Worm (Caenorhabditis elegans) whole organism, L1 larva: Measurements from ENCODE around the gene F08C6.5.

ENCODE experiments used
- F16B12.6 ChIP-seq: fragments of 150-350 bp; optimal IDR thresholded peaks from 2 replicates; lab custom pipeline; 2014; ENCODE audit warnings: missing biosample characterization, missing genetic modification characterization
- blmp-1 ChIP-seq: fragments of 150-350 bp; optimal IDR thresholded peaks from 2 replicates; lab custom pipeline; 2014; ENCODE audit warnings: missing biosample characterization, missing genetic modification characterization
- dpl-1 ChIP-seq, 3 experiments: fragments of 150-350 bp in 2 of 3; sonication (generic microtip) in 1 of 3; optimal IDR thresholded peaks; 2 replicates each; lab custom pipeline; 2014 to 2017; ENCODE audit warnings: missing biosample characterization in 3 of 3, missing genetic modification characterization in 3 of 3, missing genetic modification reagents in 3 of 3
- efl-1 ChIP-seq, 4 experiments: fragments of 150-350 bp; optimal IDR thresholded peaks in 3 of 4; peaks in 1 of 4; 1 replicate in 1 of 4; 2 replicates in 3 of 4; lab custom pipeline; 2014; ENCODE audit warnings: missing biosample characterization in 2 of 4, missing genetic modification characterization in 2 of 4, missing genetic modification reagents in 2 of 4
- efl-3 ChIP-seq: fragments of 200-800 bp; sonication (Bioruptor generic); optimal IDR thresholded peaks from 2 replicates; lab custom pipeline; 2018; ENCODE audit warnings: mild to moderate bottlenecking, missing genetic modification characterization, missing compliant biosample characterization
- elt-2 ChIP-seq: sonication (generic microtip); optimal IDR thresholded peaks from 2 replicates; lab custom pipeline; 2016; ENCODE audit warnings: missing genetic modification characterization, mild to moderate bottlenecking, inconsistent platforms, missing compliant biosample characterization, missing genetic modification reagents
- elt-3 ChIP-seq, 6 experiments: fragments of 150-350 bp in 1 of 6; sonication (generic microtip); optimal IDR thresholded peaks; 2 replicates each; lab custom pipeline; 2017 to 2018; ENCODE audit warnings: missing biosample characterization in 6 of 6, missing genetic modification characterization in 6 of 6, inconsistent platforms in 1 of 6
- fkh-4 ChIP-seq: sonication (generic microtip); optimal IDR thresholded peaks from 2 replicates; lab custom pipeline; 2016; ENCODE audit warnings: missing compliant biosample characterization, missing genetic modification characterization, borderline replicate concordance
- grh-1 ChIP-seq: fragments of 200-800 bp; sonication (Bioruptor generic); IDR thresholded peaks from 2 replicates; pipeline ENCODE4 v1.3.6; 2022; ENCODE audit warnings: missing genetic modification reagents, missing genetic modification characterization, missing compliant biosample characterization
- isw-1 ChIP-seq: fragments of 200-800 bp; sonication (Bioruptor generic); IDR thresholded peaks from 2 replicates; pipeline ENCODE4 v1.3.6; 2022; ENCODE audit warnings: missing genetic modification characterization, missing compliant biosample characterization
- jun-1 ChIP-seq: fragments of 150-350 bp; optimal IDR thresholded peaks from 2 replicates; lab custom pipeline; 2014; ENCODE audit warnings: missing biosample characterization, missing genetic modification reagents, missing genetic modification characterization
- lin-13 ChIP-seq: fragments of 150-350 bp; optimal IDR thresholded peaks from 2 replicates; lab custom pipeline; 2014; ENCODE audit warnings: missing biosample characterization, missing genetic modification reagents, missing genetic modification characterization
- lin-14 ChIP-seq: fragments of 200-800 bp; sonication (Bioruptor generic); optimal IDR thresholded peaks from 2 replicates; lab custom pipeline; 2018; ENCODE audit warnings: mild to moderate bottlenecking, missing genetic modification characterization, moderate library complexity, missing compliant biosample characterization
- lin-15B ChIP-seq: fragments of 150-350 bp; sonication (generic microtip); optimal IDR thresholded peaks from 3 replicates; lab custom pipeline; 2014; ENCODE audit warnings: missing biosample characterization, missing genetic modification characterization
- lin-35 ChIP-seq, 2 experiments: fragments of 150-350 bp; optimal IDR thresholded peaks; 2 replicates each; lab custom pipeline; 2014; ENCODE audit warnings: missing biosample characterization in 2 of 2, missing genetic modification characterization in 2 of 2, missing genetic modification reagents in 2 of 2
- lin-39 ChIP-seq: fragments of 150-350 bp; optimal IDR thresholded peaks from 2 replicates; lab custom pipeline; 2014; ENCODE audit warnings: missing biosample characterization, missing genetic modification reagents, missing genetic modification characterization
- mdl-1 ChIP-seq, 2 experiments: fragments of 150-350 bp; optimal IDR thresholded peaks; 2 replicates each; lab custom pipeline; 2014 to 2017; ENCODE audit warnings: missing biosample characterization in 2 of 2, missing genetic modification characterization in 2 of 2, inconsistent platforms in 1 of 2
- mef-2 ChIP-seq: fragments of 150-350 bp; optimal IDR thresholded peaks from 2 replicates; lab custom pipeline; 2014; ENCODE audit warnings: missing biosample characterization, missing genetic modification characterization
- mep-1 ChIP-seq: fragments of 150-350 bp; optimal IDR thresholded peaks from 2 replicates; lab custom pipeline; 2014; ENCODE audit warnings: missing biosample characterization, missing genetic modification characterization
- nhr-20 ChIP-seq: sonication (generic microtip); optimal IDR thresholded peaks from 2 replicates; lab custom pipeline; 2016; ENCODE audit warnings: mild to moderate bottlenecking, missing genetic modification characterization, missing compliant biosample characterization
- nhr-28 ChIP-seq: fragments of 150-350 bp; optimal IDR thresholded peaks from 2 replicates; lab custom pipeline; 2014; ENCODE audit warnings: missing biosample characterization, missing genetic modification characterization
- nhr-47 ChIP-seq: sonication (generic microtip); optimal IDR thresholded peaks from 2 replicates; lab custom pipeline; 2016; ENCODE audit warnings: mild to moderate bottlenecking, missing genetic modification characterization, moderate library complexity, missing compliant biosample characterization
- nhr-71 ChIP-seq: sonication (generic microtip); optimal IDR thresholded peaks from 2 replicates; lab custom pipeline; 2016; ENCODE audit warnings: mild to moderate bottlenecking, missing genetic modification characterization, moderate library complexity, missing compliant biosample characterization
- nhr-76 ChIP-seq: sonication (generic microtip); optimal IDR thresholded peaks from 2 replicates; lab custom pipeline; 2017; ENCODE audit warnings: missing biosample characterization, missing genetic modification characterization
- nhr-85 ChIP-seq: sonication (generic microtip); peaks from one replicate; lab custom pipeline; 2016; ENCODE audit warnings: missing genetic modification characterization, inconsistent platforms, missing compliant biosample characterization
- nhr-90 ChIP-seq: sonication (generic microtip); optimal IDR thresholded peaks from 2 replicates; lab custom pipeline; 2016; ENCODE audit warnings: mild to moderate bottlenecking, missing genetic modification characterization, missing compliant biosample characterization; ENCODE audit not compliant: poor library complexity
- pag-3 ChIP-seq: sonication (generic microtip); optimal IDR thresholded peaks from 2 replicates; lab custom pipeline; 2017; ENCODE audit warnings: missing genetic modification characterization, mild to moderate bottlenecking, missing compliant biosample characterization, antibody characterized with exemption, borderline replicate concordance; ENCODE audit not compliant: insufficient read depth
- pax-3 ChIP-seq: fragments of 200-800 bp; sonication (Bioruptor generic); optimal IDR thresholded peaks from 2 replicates; lab custom pipeline; 2018; ENCODE audit warnings: mild to moderate bottlenecking, missing genetic modification characterization, moderate library complexity, missing compliant biosample characterization
- pqm-1 ChIP-seq: sonication (generic microtip); optimal IDR thresholded peaks from 3 replicates; lab custom pipeline; 2017; ENCODE audit warnings: missing biosample characterization, missing genetic modification characterization
- swsn-7 ChIP-seq: sonication (generic microtip); optimal IDR thresholded peaks from 2 replicates; lab custom pipeline; 2016; ENCODE audit warnings: missing genetic modification characterization, missing compliant biosample characterization
- unc-130 ChIP-seq: fragments of 150-350 bp; optimal IDR thresholded peaks from 2 replicates; lab custom pipeline; 2017; ENCODE audit warnings: missing biosample characterization, missing genetic modification characterization, inconsistent platforms
- vab-15 ChIP-seq: sonication (generic microtip); optimal IDR thresholded peaks from 2 replicates; lab custom pipeline; 2017; ENCODE audit warnings: missing genotype, mild to moderate bottlenecking, missing genetic modification characterization, missing compliant biosample characterization
- zag-1 ChIP-seq: fragments of 150-350 bp; optimal IDR thresholded peaks from 2 replicates; lab custom pipeline; 2014; ENCODE audit warnings: missing biosample characterization, missing genetic modification characterization
- zip-4 ChIP-seq: fragments of 200-800 bp; sonication (Bioruptor generic); optimal IDR thresholded peaks from 2 replicates; lab custom pipeline; 2018; ENCODE audit warnings: mild to moderate bottlenecking, missing genetic modification characterization, moderate library complexity, missing compliant biosample characterization
- ztf-11 ChIP-seq, 2 experiments: sonication (generic microtip); optimal IDR thresholded peaks; 2 replicates each; lab custom pipeline; 2016 to 2017; ENCODE audit warnings: missing genetic modification characterization in 2 of 2, missing biosample characterization in 1 of 2, missing compliant biosample characterization in 1 of 2
- ztf-4 ChIP-seq: fragments of 150-350 bp; optimal IDR thresholded peaks from 2 replicates; lab custom pipeline; 2014; ENCODE audit warnings: missing biosample characterization, missing genetic modification characterization

The F08C6.5 gene

ce11 chrX:7596029-7596428, 36.8 kb downstream of the F08C6.5 start:
- TF ChIP-seq pqm-1 (tag; lab: Kevin White, UChicago), result no peak
- TF ChIP-seq jun-1, result no peak
- peak in 1 of 2 experiments; percentile 40 for TF ChIP-seq lin-35 (GFP tag; optimal IDR thresholded peaks at IDR 0.05; lab: Kevin White, UChicago)
- peak; percentile 51 for TF ChIP-seq nhr-90 (tag; lab: Kevin White, UChicago)
- peak; percentile 47 for TF ChIP-seq nhr-71 (tag; lab: Kevin White, UChicago)
- TF ChIP-seq nhr-85 (tag; lab: Kevin White, UChicago), result peak; percentile 82
- no peak for TF ChIP-seq ztf-11 (tag; optimal IDR thresholded peaks at IDR 0.05; lab: Kevin White, UChicago)
- TF ChIP-seq efl-1 (optimal IDR thresholded peaks at IDR 0.05; lab: Kevin White, UChicago), result no peak
- TF ChIP-seq efl-1 (GFP tag; optimal IDR thresholded peaks at IDR 0.05 in 1 of 2; lab: Kevin White, UChicago), result no peak
- TF ChIP-seq elt-3 (tag; optimal IDR thresholded peaks at IDR 0.05; lab: Kevin White, UChicago), result peak in 2 of 6 experiments; percentile 29 to 68
- no peak for TF ChIP-seq pax-3 (tag; lab: Kevin White, UChicago)
- TF ChIP-seq nhr-20 (tag; lab: Kevin White, UChicago), result peak; percentile 29
- TF ChIP-seq blmp-1, result peak; percentile 88
- peak; percentile 49 for TF ChIP-seq lin-14 (GFP tag; lab: Kevin White, UChicago)
- TF ChIP-seq elt-2, result peak; percentile 24
- TF ChIP-seq mdl-1 (tag; optimal IDR thresholded peaks at IDR 0.05; lab: Kevin White, UChicago), result no peak

DNA sequence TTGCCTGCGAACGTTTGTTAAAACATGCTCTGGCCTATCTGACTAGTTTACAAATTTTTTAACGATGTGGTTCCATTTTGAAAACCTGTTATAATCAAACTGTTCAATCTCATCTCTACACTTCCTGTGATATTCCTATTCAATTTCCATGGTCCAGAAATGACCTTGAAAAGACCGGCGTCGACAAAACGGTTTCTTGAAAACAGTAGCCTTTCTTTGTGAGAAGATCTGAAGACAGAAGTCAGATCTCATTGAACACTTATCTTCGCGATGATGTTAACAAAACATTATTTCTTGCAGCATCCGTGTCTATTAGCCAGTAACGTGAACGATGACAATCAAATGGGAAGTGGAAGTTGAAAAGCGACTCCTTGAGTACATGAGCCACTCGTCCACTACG, 37.4 kb downstream of the F08C6.5 start, which contains the start of gene C44E12.1:
Gene C44E12.1 (plus strand): TSS at position 301 of the 400 bp plus-strand sequence.
- TF ChIP-seq lin-13, result no peak
- no peak for TF ChIP-seq nhr-47 (tag; lab: Kevin White, UChicago)
- TF ChIP-seq efl-1 (optimal IDR thresholded peaks at IDR 0.05; lab: Kevin White, UChicago), result no peak
- peak in 1 of 2 experiments; percentile 53 for TF ChIP-seq efl-1 (GFP tag; optimal IDR thresholded peaks at IDR 0.05 in 1 of 2; lab: Kevin White, UChicago)
- TF ChIP-seq lin-14 (GFP tag; lab: Kevin White, UChicago), result peak; percentile 8
- TF ChIP-seq zag-1, result no peak
- peak; percentile 7 for TF ChIP-seq nhr-85 (tag; lab: Kevin White, UChicago)

DNA sequence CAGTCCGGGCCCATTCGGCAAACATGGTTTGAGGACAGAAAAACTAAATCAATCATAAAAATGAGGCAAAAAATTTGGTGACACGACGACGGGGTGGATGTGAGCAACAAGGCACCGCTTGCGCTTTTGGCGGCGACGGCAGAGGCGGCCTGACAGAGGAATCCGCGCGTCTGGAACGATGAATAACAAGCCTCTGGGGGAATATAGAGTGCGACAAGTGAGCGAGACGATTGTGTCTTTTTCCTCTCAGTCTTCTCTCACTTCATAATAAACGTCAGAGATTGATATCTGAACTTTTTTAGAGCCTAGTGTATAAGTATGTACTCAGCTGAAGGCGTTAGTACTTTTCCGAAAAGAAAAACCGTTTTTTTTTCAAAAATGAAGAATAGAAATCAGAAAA, 48.8 kb downstream of the F08C6.5 start, which contains the start of gene twk-17:
Gene twk-17 (minus strand): TSS at position 101 of the 400 bp plus-strand sequence.
- TF ChIP-seq unc-130 (tag; lab: Kevin White, UChicago), result no peak
- no peak for TF ChIP-seq nhr-28 (tag; lab: Kevin White, UChicago)
- TF ChIP-seq F16B12.6, result no peak
- no peak for TF ChIP-seq pqm-1 (tag; lab: Kevin White, UChicago)
- TF ChIP-seq nhr-76 (tag; lab: Kevin White, UChicago), result no peak
- no peak for TF ChIP-seq efl-3 (GFP tag; lab: Kevin White, UChicago)
- no peak for TF ChIP-seq vab-15
- TF ChIP-seq isw-1, result no peak
- TF ChIP-seq dpl-1 (GFP tag; optimal IDR thresholded peaks at IDR 0.05; lab: Kevin White, UChicago), result no peak
- TF ChIP-seq nhr-71 (tag; lab: Kevin White, UChicago), result no peak
- TF ChIP-seq zip-4, result no peak
- TF ChIP-seq grh-1 (GFP tag; lab: Robert Waterston, UW), result no peak
- TF ChIP-seq ztf-4, result no peak
- TF ChIP-seq lin-39 (tag; lab: Kevin White, UChicago), result no peak
- TF ChIP-seq fkh-4 (tag; lab: Kevin White, UChicago), result no peak
- TF ChIP-seq mep-1 (tag; lab: Kevin White, UChicago), result no peak
- no peak for TF ChIP-seq pag-3 (tag; lab: Kevin White, UChicago)
- TF ChIP-seq mef-2 (tag; lab: Kevin White, UChicago), result no peak
- TF ChIP-seq swsn-7 (tag; lab: Kevin White, UChicago), result no peak
- TF ChIP-seq lin-15B (tag; lab: Kevin White, UChicago), result no peak
